Worm (Caenorhabditis elegans) whole organism, dauer: ENCODE results near the gene srsx-19.

Source experiments
- unc-62 ChIP-seq: sonication (generic microtip); optimal IDR thresholded peaks from 2 replicates; lab custom pipeline; 2017; ENCODE audit warnings: missing biosample characterization, missing genetic modification reagents, missing genetic modification characterization

Gene srsx-19

DNA sequence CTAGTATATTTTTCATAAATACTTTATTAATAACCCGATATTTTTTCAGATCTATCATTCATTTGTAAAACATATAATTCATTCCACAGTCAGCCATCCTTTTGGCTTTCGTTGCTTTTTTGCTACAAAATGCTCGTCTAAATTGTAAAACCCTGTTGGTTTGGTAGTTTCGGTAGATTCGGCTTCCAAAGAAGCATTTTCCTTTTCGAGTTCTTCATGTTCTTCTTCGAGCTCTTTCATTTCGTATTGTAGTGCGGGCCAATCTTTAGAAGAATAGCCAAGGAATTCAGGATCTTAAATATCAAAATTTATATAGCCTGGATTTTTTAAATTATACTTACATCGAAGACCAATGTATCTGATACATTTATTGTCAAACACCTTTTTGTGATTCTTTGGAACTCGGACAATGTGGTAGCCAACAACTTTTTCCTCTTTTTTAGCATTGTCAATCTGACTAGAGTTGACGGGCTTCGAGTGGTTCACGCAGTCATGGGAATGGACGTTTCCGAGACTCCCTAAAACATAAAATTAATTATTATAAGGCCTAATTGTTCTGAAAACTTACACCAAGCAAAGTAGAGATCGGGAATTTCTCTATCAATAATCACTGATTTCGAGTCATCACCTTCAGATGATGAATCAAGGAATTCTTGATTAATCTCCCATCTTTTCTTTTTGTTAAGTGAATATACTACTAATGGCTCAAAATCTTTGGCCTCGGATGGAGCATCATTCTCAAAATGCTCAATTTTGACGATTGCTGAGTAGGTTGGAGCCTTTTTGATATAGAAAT lies 20.9 kb downstream of the srsx-19 start:
- TF ChIP-seq unc-62 (GFP tag; lab: Kevin White, UChicago) = no peak

DNA sequence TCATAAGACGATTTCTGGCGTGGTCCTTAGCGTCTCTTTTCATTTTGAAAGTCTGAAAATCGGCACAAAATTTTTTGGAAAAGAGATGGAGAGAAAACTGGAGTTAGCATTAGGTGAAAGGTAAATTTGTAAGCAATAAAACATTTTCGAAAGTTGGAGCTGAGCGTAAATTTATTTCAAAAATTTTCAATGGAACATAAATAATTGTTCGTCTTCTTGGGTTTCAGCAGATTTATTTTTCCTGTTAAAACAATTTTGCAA lies 21.4 kb downstream of the srsx-19 start, which contains the start of gene C06B3.6:
TSS of gene C06B3.6 (minus strand) at position 52 of the 261 bp plus-strand sequence.
- TF ChIP-seq unc-62 (GFP tag; lab: Kevin White, UChicago) = no peak

DNA sequence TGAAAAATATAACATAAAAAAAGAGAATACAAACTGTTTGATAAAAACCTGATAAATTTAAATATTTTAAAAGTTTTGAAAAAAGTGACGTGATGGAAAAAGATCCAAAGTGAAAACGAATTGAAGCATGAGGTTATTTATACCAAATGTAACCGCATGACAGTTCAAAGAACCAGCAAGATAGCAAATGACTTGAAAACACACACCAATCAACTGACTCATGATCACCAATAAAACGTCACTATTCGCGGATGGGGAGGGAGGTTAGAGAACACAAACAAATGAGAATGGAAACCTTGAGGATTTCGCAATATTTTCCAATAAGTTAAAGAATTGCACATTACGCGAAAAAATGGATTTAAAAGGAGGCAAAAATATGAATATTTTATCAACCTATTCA lies 21.9 kb downstream of the srsx-19 start, which contains the start of gene C06B3.7:
TSS of gene C06B3.7 (plus strand) at position 287 of the 400 bp plus-strand sequence.
- no peak for TF ChIP-seq unc-62 (GFP tag; lab: Kevin White, UChicago)

DNA sequence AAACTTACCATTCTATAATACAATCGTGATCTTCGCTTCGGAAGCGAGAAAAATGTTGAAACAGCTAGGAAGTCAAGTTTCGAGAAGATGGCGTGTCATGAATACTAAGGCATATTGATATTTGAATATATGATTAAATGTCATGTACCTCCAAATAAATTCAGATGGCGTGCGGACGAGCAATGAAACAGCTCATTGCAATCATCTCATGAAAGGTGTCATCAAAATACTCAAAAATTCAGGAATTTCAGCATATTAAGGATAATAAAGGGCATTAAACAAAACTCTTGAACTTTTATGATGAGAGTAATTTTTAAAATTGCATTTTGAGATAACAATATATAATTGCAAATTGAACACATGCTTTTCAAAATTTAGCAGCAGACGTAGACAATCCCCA lies 27.9 kb downstream of the srsx-19 start, which contains the start of gene gcy-32:
TSS of gene gcy-32 (minus strand) at position 101 of the 400 bp plus-strand sequence.
- TF ChIP-seq unc-62 (GFP tag; lab: Kevin White, UChicago) = no peak

DNA sequence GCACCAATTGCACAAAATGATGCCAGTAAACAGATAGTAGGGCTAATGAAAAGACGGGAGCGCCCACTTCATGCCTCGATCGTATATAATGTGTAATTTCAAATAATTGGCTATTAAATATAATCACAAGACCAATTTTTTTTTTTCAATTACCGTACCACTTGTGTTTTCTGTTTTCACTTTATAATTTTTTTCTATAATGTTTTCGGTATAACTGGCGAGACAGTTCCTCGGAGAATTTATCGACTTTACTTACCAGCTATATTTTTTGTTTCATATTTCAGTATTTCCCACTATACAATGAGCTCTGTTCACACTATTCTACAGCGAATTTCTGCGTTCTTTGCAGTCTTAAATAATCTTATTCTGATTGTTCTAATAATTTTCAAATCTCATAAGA lies 28.7 kb downstream of the srsx-19 start, which contains the start of gene str-252:
TSS of gene str-252 (plus strand) at position 301 of the 400 bp plus-strand sequence.
- TF ChIP-seq unc-62 (GFP tag; lab: Kevin White, UChicago) = no peak

- TF ChIP-seq unc-62 (GFP tag; lab: Kevin White, UChicago) = no peak
These were observed 30.9 kb downstream of the srsx-19 start, which contains the start of gene str-250 for ce11 chrV:13918341-13918740. TSS of gene str-250 (plus strand) at chrV:13918641.

ce11 chrV:13920730-13921129 lies 33.3 kb downstream of the srsx-19 start, which contains the start of gene srx-42:
TSS of gene srx-42 (plus strand) at chrV:13921030.
- TF ChIP-seq unc-62 (GFP tag; lab: Kevin White, UChicago) = no peak

ce11 chrV:13923851-13924250 lies 36.4 kb downstream of the srsx-19 start, which contains the start of gene srxa-11:
TSS of gene srxa-11 (plus strand) at chrV:13924151.
- no peak for TF ChIP-seq unc-62 (GFP tag; lab: Kevin White, UChicago)

DNA sequence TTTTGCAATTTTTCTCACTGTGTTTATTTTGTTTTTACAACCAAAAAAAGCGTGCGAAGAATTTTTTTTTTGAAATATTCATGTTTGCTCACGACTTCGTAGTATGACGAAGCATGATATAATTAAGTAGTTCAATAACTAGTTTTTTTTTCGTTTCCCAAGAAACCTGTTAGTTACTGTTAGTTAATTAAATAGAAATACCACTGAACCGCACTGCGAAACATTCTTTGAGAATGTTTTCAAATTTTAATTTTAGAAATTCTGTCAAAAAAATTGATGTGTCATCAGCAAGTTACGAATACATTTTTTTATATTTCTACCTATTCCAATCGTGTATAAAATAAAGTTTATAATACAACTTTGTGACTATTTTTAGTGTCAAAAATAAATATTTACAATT lies 38.9 kb downstream of the srsx-19 start, which contains the start of gene srxa-12:
TSS of gene srxa-12 (plus strand) at position 301 of the 400 bp plus-strand sequence.
- TF ChIP-seq unc-62 (GFP tag; lab: Kevin White, UChicago) = no peak

DNA sequence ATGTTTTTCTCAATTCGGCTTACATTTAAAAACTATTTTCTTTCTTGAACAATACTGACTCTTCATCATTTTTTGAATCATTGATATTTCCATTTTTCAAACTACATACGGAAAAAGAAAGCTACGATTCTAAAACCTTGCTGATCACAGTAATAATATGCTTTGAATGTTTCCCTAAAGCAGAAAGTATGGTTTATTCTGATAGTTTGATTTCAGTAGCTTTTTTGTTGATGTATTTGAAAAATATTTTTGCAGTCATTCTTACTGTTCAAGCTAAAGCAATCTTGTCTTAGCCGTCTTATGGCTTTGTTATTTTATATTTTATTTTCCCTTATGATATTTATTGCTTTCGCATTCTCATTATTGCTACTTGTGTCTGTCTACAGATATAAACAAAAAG lies 42.0 kb downstream of the srsx-19 start, which contains the start of gene srxa-13:
TSS of gene srxa-13 (plus strand) at position 301 of the 400 bp plus-strand sequence.
- TF ChIP-seq unc-62 (GFP tag; lab: Kevin White, UChicago) = no peak

- TF ChIP-seq unc-62 (GFP tag; lab: Kevin White, UChicago) = no peak
These were observed 43.8 kb downstream of the srsx-19 start, which contains the start of gene C06B3.16 for ce11 chrV:13931225-13931624. TSS of gene C06B3.16 (plus strand) at chrV:13931525.

ce11 chrV:13931952-13932351 lies 44.5 kb downstream of the srsx-19 start:
- TF ChIP-seq unc-62 (GFP tag; lab: Kevin White, UChicago) = no peak

ce11 chrV:13934545-13934944 lies 47.1 kb downstream of the srsx-19 start, which contains the start of gene R10D12.1:
TSS of gene R10D12.1 (minus strand) at chrV:13934645.
- TF ChIP-seq unc-62 (GFP tag; lab: Kevin White, UChicago) = no peak

- no peak for TF ChIP-seq unc-62 (GFP tag; lab: Kevin White, UChicago)
These were observed 48.0 kb downstream of the srsx-19 start for ce11 chrV:13935423-13935822.

- TF ChIP-seq unc-62 (GFP tag; lab: Kevin White, UChicago) = no peak
These were observed 48.6 kb downstream of the srsx-19 start for ce11 chrV:13936052-13936451.

ce11 chrV:13936850-13937249 lies 49.4 kb downstream of the srsx-19 start, which contains the start of gene srw-145:
TSS of gene srw-145 (plus strand) at chrV:13937150.
- TF ChIP-seq unc-62 (GFP tag; lab: Kevin White, UChicago) = no peak
